Fruit fly (Drosophila melanogaster): ENCODE measurements around the gene Alg10.

- TF ChIP-seq sqz (GFP tag; optimal IDR thresholded peaks at IDR 0.05) (no peak), hb (GFP tag; IDR thresholded peaks at IDR 0.05; ENCODE audit: partially characterized antibody) (no peak), nmo (GFP tag; optimal IDR thresholded peaks at IDR 0.05) (no peak), az2 (GFP tag; optimal IDR thresholded peaks at IDR 0.05) (no peak), D (optimal IDR thresholded peaks at IDR 0.05) (no peak), D (GFP tag; optimal IDR thresholded peaks at IDR 0.05) (no peak), Bteb2 (GFP tag; optimal IDR thresholded peaks at IDR 0.05) (no peak), disco-r (GFP tag; optimal IDR thresholded peaks at IDR 0.05) (no peak), Scr (GFP tag; IDR thresholded peaks at IDR 0.05; ENCODE audit: partially characterized antibody) (no peak), luna (GFP tag; optimal IDR thresholded peaks at IDR 0.05) (no peak), Adf1 (GFP tag; IDR thresholded peaks at IDR 0.05) (no peak), CG11504 (tag; optimal IDR thresholded peaks at IDR 0.05) (no peak)
These were observed 22.0 kb downstream of the Alg10 start for dm6 chr3L:11186768-11187167.

Measured in whole organism, embryonic.